Worm (Caenorhabditis elegans): ENCODE measurements around the gene tsg-101.

The tsg-101 gene

ce11 chrIV:3515412-3516046, 1.2 kb upstream of the tsg-101 start:
- TF ChIP-seq attf-5 (GFP tag; optimal IDR thresholded peaks at IDR 0.05) (peak; percentile 74), cebp-1 (GFP tag; IDR thresholded peaks at IDR 0.05) (peak; percentile 86), cebp-1 (tag; optimal IDR thresholded peaks at IDR 0.05) (peak; percentile 96), K11D2.4 (GFP tag; IDR thresholded peaks at IDR 0.05) (0 out of 2 replicates have a peak, but pooled peaks have one; percentile 20), ekl-4 (GFP tag; IDR thresholded peaks at IDR 0.05) (no peak), hrde-1 (tag; optimal IDR thresholded peaks at IDR 0.05; ENCODE audit: borderline replicate concordance) (no peak), zfh-2 (GFP tag; conservative IDR thresholded peaks at IDR 0.05) (peak; percentile 96), lin-40 (tag; optimal IDR thresholded peaks at IDR 0.05) (peak; percentile 14), snpc-4 (GFP tag; optimal IDR thresholded peaks at IDR 0.05) (no peak), snpc-4 (tag; optimal IDR thresholded peaks at IDR 0.05) (peak in 1 of 4 experiments; percentile 15), B0336.3 (GFP tag; IDR thresholded peaks at IDR 0.05) (0 out of 2 replicates have a peak, but pooled peaks have one; percentile 34), akir-1 (GFP tag; optimal IDR thresholded peaks at IDR 0.05) (no peak), tbp1 (GFP tag; optimal IDR thresholded peaks at IDR 0.05) (peak; percentile 17), hmg-1.2 (GFP tag; IDR thresholded peaks at IDR 0.05) (peak; percentile 71), madf-6 (GFP tag; IDR thresholded peaks at IDR 0.05) (peak; percentile 27; the same call in 1 of the 2 replicates), mcd-1 (GFP tag; IDR thresholded peaks at IDR 0.05) (peak; percentile 46), K12H6.12 (tag; optimal IDR thresholded peaks at IDR 0.05) (peak; percentile 21), athp-1 (tag; optimal IDR thresholded peaks at IDR 0.05) (no peak), nhr-80 (tag; optimal IDR thresholded peaks at IDR 0.05) (peak; percentile 22)

ce11 chrIV:3509477-3510063, 4.8 kb downstream of the tsg-101 start, which contains the start of gene ced-10:
ced-10 (minus strand) TSS chrIV:3509527.
- no peak for TF ChIP-seq F23B12.7 (tag; optimal IDR thresholded peaks at IDR 0.05; ENCODE audit: insufficient read depth)
- TF ChIP-seq T26A5.8 (tag; optimal IDR thresholded peaks at IDR 0.05), result no peak
- no peak for TF ChIP-seq ama-1 (optimal IDR thresholded peaks at IDR 0.05)
- no peak for TF ChIP-seq ama-1 (GFP tag; optimal IDR thresholded peaks at IDR 0.05)
- TF ChIP-seq madf-6 (GFP tag; IDR thresholded peaks at IDR 0.05), result no peak
- no peak for TF ChIP-seq ztf-25 (GFP tag; IDR thresholded peaks at IDR 0.05)
- no peak for TF ChIP-seq nfya-1 (tag; optimal IDR thresholded peaks at IDR 0.05; ENCODE audit: borderline replicate concordance, insufficient read depth)
- TF ChIP-seq hsf-1 (GFP tag; IDR thresholded peaks at IDR 0.05), result no peak
- no peak for TF ChIP-seq ztf-28 (GFP tag; IDR thresholded peaks at IDR 0.05)

ce11 chrIV:3505940-3506339, 8.4 kb downstream of the tsg-101 start:
- no peak for TF ChIP-seq die-1 (tag; optimal IDR thresholded peaks at IDR 0.05)
- TF ChIP-seq nhr-80 (tag; optimal IDR thresholded peaks at IDR 0.05), result no peak
- no peak for TF ChIP-seq cebp-1 (GFP tag; IDR thresholded peaks at IDR 0.05)
- peak; percentile 5 for TF ChIP-seq cebp-1 (tag; optimal IDR thresholded peaks at IDR 0.05)
- TF ChIP-seq let-526 (GFP tag; IDR thresholded peaks at IDR 0.05), result no peak
- no peak for TF ChIP-seq F57A8.1 (GFP tag; optimal IDR thresholded peaks at IDR 0.05)
- no peak for TF ChIP-seq T07F8.4 (tag; optimal IDR thresholded peaks at IDR 0.05)
- TF ChIP-seq dox-1 (GFP tag; IDR thresholded peaks at IDR 0.05), result no peak
- TF ChIP-seq ceh-100 (GFP tag; IDR thresholded peaks at IDR 0.05), result 0 out of 2 replicates have a peak, but pooled peaks have one; percentile 11
- no peak for TF ChIP-seq madf-10 (tag; optimal IDR thresholded peaks at IDR 0.05)
- no peak for TF ChIP-seq hsf-1 (GFP tag; IDR thresholded peaks at IDR 0.05)
- TF ChIP-seq C06A6.2 (GFP tag; conservative IDR thresholded peaks at IDR 0.05), result no peak
- no peak for TF ChIP-seq B0035.1 (tag; optimal IDR thresholded peaks at IDR 0.05)
- TF ChIP-seq atf-7 (tag; optimal IDR thresholded peaks at IDR 0.05), result peak; percentile 32
- TF ChIP-seq lag-1 (GFP tag; IDR thresholded peaks at IDR 0.05), result no peak
- TF ChIP-seq mcd-1 (GFP tag; IDR thresholded peaks at IDR 0.05), result no peak
- TF ChIP-seq ekl-4 (GFP tag; IDR thresholded peaks at IDR 0.05), result no peak
- no peak for TF ChIP-seq D2030.7 (GFP tag; IDR thresholded peaks at IDR 0.05)
- TF ChIP-seq ceh-91 (GFP tag; IDR thresholded peaks at IDR 0.05), result no peak
- no peak for TF ChIP-seq Y56A3A.18 (GFP tag; IDR thresholded peaks at IDR 0.05)
- TF ChIP-seq nfya-1 (tag; optimal IDR thresholded peaks at IDR 0.05; ENCODE audit: borderline replicate concordance, insufficient read depth), result no peak
- peak; percentile 26 for TF ChIP-seq snpc-4 (GFP tag; optimal IDR thresholded peaks at IDR 0.05)
- TF ChIP-seq snpc-4 (tag; optimal IDR thresholded peaks at IDR 0.05), result no peak
- no peak for TF ChIP-seq F57C9.4 (tag; optimal IDR thresholded peaks at IDR 0.05)
- no peak for TF ChIP-seq athp-1 (tag; optimal IDR thresholded peaks at IDR 0.05)
- 0 out of 2 replicates have a peak, but pooled peaks have one; percentile 38 for TF ChIP-seq pbrm-1 (GFP tag; IDR thresholded peaks at IDR 0.05)
- TF ChIP-seq efl-1 (GFP tag; optimal IDR thresholded peaks at IDR 0.05), result no peak
